Worm (Caenorhabditis elegans): ENCODE measurements around the gene C17B7.14.

C17B7.14 gene

ce11 chrV:3278101-3278639, 42.2 kb downstream of the C17B7.14 start, which contains the start of gene fbxa-64:
Gene fbxa-64, minus strand, starts transcription at chrV:3278151.
- TF ChIP-seq aly-1 (tag; optimal IDR thresholded peaks at IDR 0.05) (no peak), pes-1 (GFP tag; IDR thresholded peaks at IDR 0.05) (no peak), sea-1 (GFP tag; conservative IDR thresholded peaks at IDR 0.05) (no peak), tbx-37 (GFP tag; conservative IDR thresholded peaks at IDR 0.05) (no peak), hmbx-1 (tag; optimal IDR thresholded peaks at IDR 0.05) (no peak), hmg-4 (GFP tag; optimal IDR thresholded peaks at IDR 0.05) (no peak), ama-1 (optimal IDR thresholded peaks at IDR 0.05) (no peak), ets-7 (tag; optimal IDR thresholded peaks at IDR 0.05) (no peak), tbx-11 (GFP tag; IDR thresholded peaks at IDR 0.05) (no peak), hnd-1 (tag; optimal IDR thresholded peaks at IDR 0.05) (no peak)

DNA sequence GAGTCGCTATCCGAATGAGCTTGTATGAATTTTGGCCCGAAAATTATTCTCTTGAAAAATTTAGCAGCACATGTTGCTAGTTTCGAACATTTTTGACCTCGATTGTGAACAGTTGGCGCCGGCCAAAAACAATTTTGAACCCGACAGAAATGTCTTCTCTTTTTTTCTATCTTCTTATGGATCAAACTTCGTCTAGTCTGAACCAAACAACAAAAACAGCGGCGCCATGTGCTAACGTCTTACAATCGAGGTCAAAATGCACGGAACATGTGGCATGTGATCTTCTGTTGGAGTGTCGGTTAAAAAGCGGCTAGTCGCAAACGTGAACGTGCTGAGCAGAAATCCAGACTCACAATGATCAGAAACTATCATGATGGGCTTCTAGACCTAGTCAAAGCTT, 44.1 kb downstream of the C17B7.14 start:
- TF ChIP-seq ama-1 (optimal IDR thresholded peaks at IDR 0.05) (no peak), tra-4 (tag; optimal IDR thresholded peaks at IDR 0.05) (no peak), pes-1 (GFP tag; IDR thresholded peaks at IDR 0.05) (no peak), flt-1 (GFP tag; IDR thresholded peaks at IDR 0.05) (no peak)

ce11 chrV:3275033-3275432, 45.3 kb downstream of the C17B7.14 start, which contains the start of gene T28A11.3:
Gene T28A11.3, plus strand, starts transcription at chrV:3275333.
- TF ChIP-seq hmg-4 (GFP tag; optimal IDR thresholded peaks at IDR 0.05) (no peak), B0310.2 (tag; optimal IDR thresholded peaks at IDR 0.05) (no peak), tbx-37 (GFP tag; conservative IDR thresholded peaks at IDR 0.05) (no peak), flt-1 (GFP tag; IDR thresholded peaks at IDR 0.05) (no peak), tra-4 (tag; optimal IDR thresholded peaks at IDR 0.05) (no peak), tbx-11 (GFP tag; IDR thresholded peaks at IDR 0.05) (no peak), scrt-1 (GFP tag; IDR thresholded peaks at IDR 0.05) (no peak), aly-1 (tag; optimal IDR thresholded peaks at IDR 0.05) (no peak), F13C5.2 (tag; optimal IDR thresholded peaks at IDR 0.05) (no peak), ama-1 (optimal IDR thresholded peaks at IDR 0.05) (no peak), ceh-36 (tag; optimal IDR thresholded peaks at IDR 0.05) (no peak), hmbx-1 (tag; optimal IDR thresholded peaks at IDR 0.05) (no peak), pes-1 (GFP tag; IDR thresholded peaks at IDR 0.05) (no peak), ets-7 (tag; optimal IDR thresholded peaks at IDR 0.05) (no peak)

DNA sequence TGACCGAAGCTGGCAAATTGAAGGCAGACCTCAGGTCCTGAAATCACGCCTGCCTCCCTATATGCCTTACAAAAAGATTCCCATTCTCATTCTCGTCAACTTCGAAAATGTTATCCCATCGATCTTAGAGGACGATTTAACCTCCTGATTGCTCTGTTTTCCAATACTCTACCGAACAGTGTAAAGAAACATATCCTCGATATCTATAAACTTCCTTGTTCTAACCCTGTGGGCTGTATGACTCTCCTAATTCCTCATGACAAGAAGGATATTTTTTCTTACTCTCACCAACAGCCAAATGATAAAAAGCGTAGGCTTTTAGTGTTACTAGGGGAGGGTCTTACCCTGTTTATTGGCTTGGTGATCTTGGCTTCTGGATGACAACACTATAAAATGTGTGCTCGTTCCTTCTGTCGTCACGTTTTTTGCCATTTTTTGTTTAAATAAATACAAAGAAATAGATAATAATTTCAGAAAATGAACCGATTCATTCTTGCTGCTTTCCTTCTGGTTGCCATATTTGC, 46.7 kb downstream of the C17B7.14 start, which contains the start of gene T28A11.4:
Gene T28A11.4, plus strand, starts transcription at position 474 of the 524 bp plus-strand sequence.
- no peak for TF ChIP-seq aly-1 (tag; optimal IDR thresholded peaks at IDR 0.05)
- no peak for TF ChIP-seq B0310.2 (tag; optimal IDR thresholded peaks at IDR 0.05)
- no peak for TF ChIP-seq F13C5.2 (tag; optimal IDR thresholded peaks at IDR 0.05)
- no peak for TF ChIP-seq flt-1 (GFP tag; IDR thresholded peaks at IDR 0.05)
- TF ChIP-seq hmg-4 (GFP tag; optimal IDR thresholded peaks at IDR 0.05) = no peak
- no peak for TF ChIP-seq tra-4 (tag; optimal IDR thresholded peaks at IDR 0.05)
- TF ChIP-seq hnd-1 (tag; optimal IDR thresholded peaks at IDR 0.05) = no peak
- TF ChIP-seq pes-1 (GFP tag; IDR thresholded peaks at IDR 0.05) = no peak
- TF ChIP-seq ama-1 (optimal IDR thresholded peaks at IDR 0.05) = no peak
- TF ChIP-seq tbx-37 (GFP tag; conservative IDR thresholded peaks at IDR 0.05) = no peak
- no peak for TF ChIP-seq tbx-11 (GFP tag; IDR thresholded peaks at IDR 0.05)
- no peak for TF ChIP-seq sea-1 (GFP tag; conservative IDR thresholded peaks at IDR 0.05)
- TF ChIP-seq ceh-36 (tag; optimal IDR thresholded peaks at IDR 0.05) = no peak

DNA sequence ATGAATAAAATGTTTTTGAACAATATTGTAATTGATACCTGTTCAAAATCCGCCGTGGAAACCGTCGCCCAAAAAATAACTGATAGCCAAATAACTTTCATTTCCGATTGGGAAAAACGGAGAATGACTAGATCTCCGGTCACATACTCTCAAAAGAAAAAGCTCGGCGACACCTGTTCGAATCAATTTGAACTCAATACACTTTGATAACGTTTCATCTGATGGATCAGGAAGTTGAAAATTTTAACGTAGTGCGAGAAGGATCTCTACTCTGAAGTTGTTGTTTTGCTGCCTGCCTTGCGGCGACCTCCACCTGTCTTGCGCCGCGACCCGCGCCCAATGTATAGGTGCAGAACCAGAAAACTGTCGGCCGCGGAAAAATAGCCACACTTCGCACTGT, 47.2 kb downstream of the C17B7.14 start, which contains the start of gene T28A11.20:
Gene T28A11.20, minus strand, starts transcription at position 101 of the 400 bp plus-strand sequence.
- no peak for TF ChIP-seq tbx-11 (GFP tag; IDR thresholded peaks at IDR 0.05)

All from whole organism, early embryonic.